Worm (Caenorhabditis elegans) whole organism, midembryonic: ENCODE measurements around the gene xrn-2.

Source experiments
- T22C8.4 ChIP-seq: fragments of 200-800 bp; sonication (Bioruptor generic); IDR thresholded peaks from 2 replicates; pipeline ENCODE4 v1.3.6; 2022; ENCODE audit warnings: missing genetic modification characterization, missing compliant biosample characterization
- cog-1 ChIP-seq: sonication (generic microtip); optimal IDR thresholded peaks from 2 replicates; lab custom pipeline; 2016; ENCODE audit warnings: missing genetic modification characterization, missing compliant biosample characterization
- flt-1 ChIP-seq: fragments of 200-800 bp; sonication (Bioruptor generic); IDR thresholded peaks from 2 replicates; pipeline ENCODE4 v1.3.6; 2022; ENCODE audit warnings: missing genetic modification characterization, missing compliant biosample characterization
- klf-2 ChIP-seq: fragments of 200-800 bp; sonication (Bioruptor generic); conservative IDR thresholded peaks from 2 replicates; pipeline ENCODE4 v1.3.6; 2022; ENCODE audit warnings: missing genetic modification reagents, missing genetic modification characterization, missing compliant biosample characterization
- med-1 ChIP-seq: sonication (generic microtip); optimal IDR thresholded peaks from 2 replicates; lab custom pipeline; 2017; ENCODE audit warnings: missing genetic modification characterization, mild to moderate bottlenecking, missing compliant biosample characterization, antibody characterized with exemption, missing genetic modification reagents; ENCODE audit not compliant: insufficient read depth
- ref-1 ChIP-seq: fragments of 200-800 bp; sonication (Bioruptor generic); conservative IDR thresholded peaks from 2 replicates; pipeline ENCODE4 v1.3.6; 2022; ENCODE audit warnings: missing genetic modification reagents, missing genetic modification characterization, missing compliant biosample characterization
- tab-1 ChIP-seq: fragments of 200-800 bp; sonication (Bioruptor generic); IDR thresholded peaks from 2 replicates; pipeline ENCODE4 v1.3.6; 2022; ENCODE audit warnings: missing genetic modification characterization, missing compliant biosample characterization
- ztf-23 ChIP-seq: fragments of 200-800 bp; sonication (Bioruptor generic); IDR thresholded peaks from 2 replicates; pipeline ENCODE4 v1.3.6; 2022; ENCODE audit warnings: missing genetic modification reagents, missing genetic modification characterization, missing compliant biosample characterization
- ztf-29 ChIP-seq: fragments of 200-800 bp; sonication (Bioruptor generic); IDR thresholded peaks from 2 replicates; pipeline ENCODE4 v1.3.6; 2022; ENCODE audit warnings: missing genetic modification reagents, missing genetic modification characterization, missing compliant biosample characterization

xrn-2 gene

DNA sequence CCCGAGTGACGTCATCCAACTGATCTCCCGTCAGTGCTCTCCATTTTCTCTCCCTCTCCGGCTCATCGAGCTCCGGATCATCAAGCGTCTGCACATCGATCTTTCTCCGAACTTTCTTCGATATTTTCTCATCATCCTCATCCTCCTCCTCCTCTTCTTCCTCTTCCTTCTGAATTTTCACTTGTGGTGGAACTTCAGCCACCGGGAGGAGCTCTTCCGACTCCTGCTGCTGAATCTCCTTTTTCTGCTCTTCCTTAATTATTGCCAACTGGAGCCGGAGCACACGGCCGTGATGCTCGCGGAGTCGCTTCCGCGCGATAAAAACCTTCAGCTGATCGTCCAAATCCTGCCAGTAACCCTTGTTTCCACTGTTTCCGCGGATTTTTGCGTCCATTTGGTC, 19.3 kb upstream of the xrn-2 start:
- no peak for TF ChIP-seq klf-2 (GFP tag; lab: Robert Waterston, UW)
- TF ChIP-seq ref-1 (GFP tag; lab: Robert Waterston, UW) = no peak
- TF ChIP-seq ztf-23 (GFP tag; lab: Robert Waterston, UW) = no peak
- TF ChIP-seq flt-1 = no peak
- no peak for TF ChIP-seq ztf-29 (GFP tag; lab: Robert Waterston, UW)
- no peak for TF ChIP-seq tab-1 (GFP tag; lab: Robert Waterston, UW)
- no peak for TF ChIP-seq med-1 (GFP tag; lab: Kevin White, UChicago)
- no peak for TF ChIP-seq cog-1 (tag; lab: Kevin White, UChicago)
- TF ChIP-seq T22C8.4 (GFP tag; lab: Robert Waterston, UW) = no peak

DNA sequence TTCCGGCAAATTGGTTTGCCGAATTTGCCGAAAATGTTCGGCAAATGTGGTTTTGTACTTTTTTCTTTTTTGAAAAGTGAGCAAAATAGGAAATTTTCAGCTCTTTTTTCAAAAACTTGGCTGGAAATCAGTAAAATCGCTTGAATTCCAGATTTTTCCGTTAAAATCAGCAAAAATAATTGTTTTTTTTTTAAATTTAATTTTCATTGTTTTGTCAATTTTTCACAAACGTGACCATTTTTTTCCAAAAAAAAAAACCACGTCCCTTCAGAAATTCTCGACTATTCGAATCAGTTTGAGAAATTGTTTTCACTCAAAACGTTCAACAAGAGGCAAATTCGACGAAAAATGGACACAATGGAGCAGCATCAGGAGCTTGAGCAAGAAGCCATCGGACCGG, 18.0 kb upstream of the xrn-2 start, which contains the start of gene K09E4.1:
Gene K09E4.1, plus strand, starts transcription at position 301 of the 400 bp plus-strand sequence.
- no peak for TF ChIP-seq klf-2 (GFP tag; lab: Robert Waterston, UW)
- TF ChIP-seq ztf-23 (GFP tag; lab: Robert Waterston, UW) = no peak
- no peak for TF ChIP-seq ztf-29 (GFP tag; lab: Robert Waterston, UW)
- TF ChIP-seq T22C8.4 (GFP tag; lab: Robert Waterston, UW) = no peak
- no peak for TF ChIP-seq flt-1
- no peak for TF ChIP-seq tab-1 (GFP tag; lab: Robert Waterston, UW)
- no peak for TF ChIP-seq med-1 (GFP tag; lab: Kevin White, UChicago)
- no peak for TF ChIP-seq cog-1 (tag; lab: Kevin White, UChicago)
- TF ChIP-seq ref-1 (GFP tag; lab: Robert Waterston, UW) = no peak

DNA sequence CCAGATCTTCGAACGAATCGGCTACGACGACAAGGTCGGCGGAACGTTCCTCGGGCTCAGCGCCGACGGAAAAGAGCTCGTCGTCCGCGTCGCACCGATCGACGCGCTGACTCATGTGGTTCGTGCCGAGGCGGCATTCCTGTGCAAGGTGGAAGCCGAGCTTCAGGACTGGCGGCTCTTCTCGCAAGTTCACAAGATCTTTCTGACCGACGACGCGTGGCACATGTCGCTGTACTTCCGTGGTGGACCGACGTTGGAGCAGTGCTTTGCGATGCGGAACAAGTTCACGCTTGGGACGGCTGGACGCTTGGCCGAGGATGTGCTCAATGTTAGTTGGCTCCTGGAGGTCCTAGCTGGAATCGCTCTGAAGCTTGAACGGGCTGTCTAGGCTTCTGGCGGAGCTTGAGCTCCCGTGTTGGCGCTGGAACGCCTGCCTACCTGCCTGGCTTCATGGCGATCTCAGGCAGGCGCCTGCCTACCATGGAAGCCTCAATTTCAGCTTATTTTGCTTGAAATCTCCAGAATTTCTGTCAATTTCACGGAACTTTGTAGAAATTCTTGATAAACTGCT, 16.6 kb upstream of the xrn-2 start:
- TF ChIP-seq flt-1 (no peak), tab-1 (GFP tag; lab: Robert Waterston, UW) (no peak), T22C8.4 (GFP tag; lab: Robert Waterston, UW) (no peak), med-1 (GFP tag; lab: Kevin White, UChicago) (no peak), cog-1 (tag; lab: Kevin White, UChicago) (no peak), ztf-29 (GFP tag; lab: Robert Waterston, UW) (no peak), klf-2 (GFP tag; lab: Robert Waterston, UW) (no peak), ref-1 (GFP tag; lab: Robert Waterston, UW) (no peak), ztf-23 (GFP tag; lab: Robert Waterston, UW) (no peak)

DNA sequence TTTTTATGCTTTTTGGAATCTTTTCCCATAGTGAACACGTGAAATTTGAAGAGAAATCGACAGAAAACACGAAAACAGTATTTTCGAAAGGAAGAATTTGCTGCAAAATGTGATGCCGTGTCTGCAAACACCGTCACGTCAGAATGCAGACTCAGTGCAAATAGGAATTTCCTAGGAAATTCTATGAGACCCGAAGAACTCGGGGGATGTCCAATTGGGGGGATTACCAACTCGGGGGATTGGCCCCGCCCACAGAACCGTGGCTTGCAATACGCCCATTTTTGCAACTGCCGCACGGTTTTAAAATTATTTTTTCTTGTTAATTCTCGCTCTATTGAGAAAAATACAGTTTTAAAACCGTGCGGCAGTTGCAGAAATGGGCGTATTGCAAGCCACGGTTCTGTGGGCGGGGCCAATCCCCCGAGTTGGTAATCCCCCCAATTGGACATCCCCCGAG, 13.4 kb upstream of the xrn-2 start, which contains the start of gene cacn-1:
Gene cacn-1, minus strand, starts transcription at position 51 of the 457 bp plus-strand sequence.
- TF ChIP-seq ztf-23 (GFP tag; lab: Robert Waterston, UW) (peak; percentile 80), klf-2 (GFP tag; lab: Robert Waterston, UW) (0 out of 2 replicates have a peak, but pooled peaks have one; percentile 43), flt-1 (0 out of 2 replicates have a peak, but pooled peaks have one; percentile 9), ztf-29 (GFP tag; lab: Robert Waterston, UW) (peak; percentile 27; the same call in 1 of the 2 replicates), tab-1 (GFP tag; lab: Robert Waterston, UW) (0 out of 2 replicates have a peak, but pooled peaks have one; percentile 45)

DNA sequence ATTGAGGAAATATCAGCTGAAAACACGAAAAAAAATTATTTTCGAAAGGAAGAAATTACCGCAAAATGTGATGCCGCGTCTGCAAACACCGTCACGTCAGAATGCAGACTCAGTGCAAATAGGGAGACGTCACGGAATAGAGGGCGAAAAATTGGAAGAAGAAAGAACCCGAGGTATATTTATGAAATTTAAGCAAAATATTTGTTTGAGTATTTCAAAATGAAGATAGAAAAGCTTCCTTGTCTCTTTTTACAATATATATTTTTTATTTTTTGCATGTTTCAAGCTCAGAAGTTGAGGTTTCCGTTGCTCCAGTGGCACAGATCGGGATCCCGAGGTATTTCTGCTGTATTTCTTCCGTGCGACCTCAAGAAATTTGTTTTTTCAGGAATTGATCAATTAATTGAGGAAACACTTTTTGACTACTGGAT, 11.7 kb upstream of the xrn-2 start, which contains the start of gene W03H9.2:
Gene W03H9.2, minus strand, starts transcription at position 32 of the 431 bp plus-strand sequence.
- peak; percentile 66 for TF ChIP-seq flt-1
- peak; percentile 78 for TF ChIP-seq klf-2 (GFP tag; lab: Robert Waterston, UW)
- peak; percentile 92 for TF ChIP-seq cog-1 (tag; lab: Kevin White, UChicago)
- peak; percentile 80 for TF ChIP-seq ztf-23 (GFP tag; lab: Robert Waterston, UW)
- 0 out of 2 replicates have a peak, but pooled peaks have one; percentile 56 for TF ChIP-seq ztf-29 (GFP tag; lab: Robert Waterston, UW)
- no peak for TF ChIP-seq ref-1 (GFP tag; lab: Robert Waterston, UW)

ce11 chrII:14150031-14150430, 5.5 kb upstream of the xrn-2 start, which contains the start of gene W03H9.1:
Gene W03H9.1, minus strand, starts transcription at chrII:14150131.
- no peak for TF ChIP-seq cog-1 (tag; lab: Kevin White, UChicago)

DNA sequence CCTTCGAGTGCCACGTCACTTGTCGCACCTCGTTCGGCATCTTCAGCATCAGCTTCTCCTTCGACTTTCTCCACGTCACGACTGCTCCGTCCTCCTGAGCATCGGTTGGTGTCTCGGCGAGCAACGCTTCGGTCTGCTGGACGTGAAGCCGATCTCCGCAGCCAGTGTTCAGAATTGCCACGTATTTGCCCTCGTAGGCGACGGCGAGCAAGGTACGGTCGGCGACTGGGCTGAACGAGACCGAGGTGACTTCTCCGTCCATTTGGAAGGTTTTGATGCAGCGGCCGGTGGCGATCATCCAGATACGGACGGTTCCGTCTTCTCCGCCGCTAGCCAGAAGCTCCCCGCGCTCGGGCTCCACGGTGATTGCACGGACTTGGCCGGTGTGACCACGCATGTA, 3.3 kb upstream of the xrn-2 start:
- TF ChIP-seq med-1 (GFP tag; lab: Kevin White, UChicago) (no peak), ref-1 (GFP tag; lab: Robert Waterston, UW) (no peak), tab-1 (GFP tag; lab: Robert Waterston, UW) (no peak), T22C8.4 (GFP tag; lab: Robert Waterston, UW) (no peak), ztf-29 (GFP tag; lab: Robert Waterston, UW) (no peak), ztf-23 (GFP tag; lab: Robert Waterston, UW) (no peak), klf-2 (GFP tag; lab: Robert Waterston, UW) (no peak), cog-1 (tag; lab: Kevin White, UChicago) (no peak), flt-1 (no peak)

ce11 chrII:14154357-14154756, 1.2 kb upstream of the xrn-2 start, which contains the start of gene Y48B6A.1:
Gene Y48B6A.1, minus strand, starts transcription at chrII:14154373.
- peak; percentile 22; the same call in 1 of the 2 replicates for TF ChIP-seq ztf-29 (GFP tag; lab: Robert Waterston, UW)
- TF ChIP-seq flt-1 = peak; percentile 88
- no peak for TF ChIP-seq ref-1 (GFP tag; lab: Robert Waterston, UW)
- TF ChIP-seq med-1 (GFP tag; lab: Kevin White, UChicago) = no peak
- TF ChIP-seq cog-1 (tag; lab: Kevin White, UChicago) = peak; percentile 74
- TF ChIP-seq tab-1 (GFP tag; lab: Robert Waterston, UW) = peak; percentile 28; the same call in 1 of the 2 replicates
- TF ChIP-seq klf-2 (GFP tag; lab: Robert Waterston, UW) = peak; percentile 79
- 0 out of 2 replicates have a peak, but pooled peaks have one; percentile 11 for TF ChIP-seq T22C8.4 (GFP tag; lab: Robert Waterston, UW)
- TF ChIP-seq ztf-23 (GFP tag; lab: Robert Waterston, UW) = peak; percentile 92

ce11 chrII:14165430-14165929, 9.9 kb downstream of the xrn-2 start:
- TF ChIP-seq klf-2 (GFP tag; lab: Robert Waterston, UW) (no peak), T22C8.4 (GFP tag; lab: Robert Waterston, UW) (no peak), cog-1 (tag; lab: Kevin White, UChicago) (no peak), tab-1 (GFP tag; lab: Robert Waterston, UW) (no peak), ztf-23 (GFP tag; lab: Robert Waterston, UW) (no peak), med-1 (GFP tag; lab: Kevin White, UChicago) (no peak), flt-1 (no peak), ref-1 (GFP tag; lab: Robert Waterston, UW) (no peak), ztf-29 (GFP tag; lab: Robert Waterston, UW) (no peak)
